Fruit fly (Drosophila melanogaster) whole organism, wandering third instar larva: ENCODE results near the gene Cht5.
A peak's percentile ranks its signal among the peaks of the same experiment; 100 is the strongest.

Experiments used
- Abd-B ChIP-seq: fragments of >200 bp; optimal IDR thresholded peaks from 2 replicates; lab custom pipeline; 2017; ENCODE audit warnings: missing biosample characterization, missing genetic modification characterization
- CG32264 ChIP-seq: fragments of 200-800 bp; sonication (Bioruptor generic); optimal IDR thresholded peaks from 2 replicates; lab custom pipeline; 2016; ENCODE audit warnings: missing biosample characterization, missing genetic modification characterization
- CG9705 ChIP-seq: fragments of 200-800 bp; sonication (Bioruptor generic); optimal IDR thresholded peaks from 2 replicates; lab custom pipeline; 2018; ENCODE audit warnings: missing biosample characterization, mild to moderate bottlenecking, missing genetic modification characterization
- CrebA ChIP-seq: fragments of 200-800 bp; sonication (Bioruptor generic); optimal IDR thresholded peaks from 2 replicates; lab custom pipeline; 2016; ENCODE audit warnings: missing biosample characterization, mild to moderate bottlenecking, missing genetic modification characterization, borderline replicate concordance
- Dfd ChIP-seq: fragments of >200 bp; optimal IDR thresholded peaks from 2 replicates; lab custom pipeline; 2017; ENCODE audit warnings: missing biosample characterization, missing genetic modification characterization
- Dif ChIP-seq: fragments of 200-275, 200-300 bp; sonication (Bioruptor generic); optimal IDR thresholded peaks from 2 replicates; lab custom pipeline; 2018; ENCODE audit warnings: missing biosample characterization, missing genetic modification characterization; ENCODE audit not compliant: partially characterized antibody
- GATAd ChIP-seq: sonication (Bioruptor generic); optimal IDR thresholded peaks from 2 replicates; lab custom pipeline; 2016; ENCODE audit warnings: missing biosample characterization, missing genetic modification characterization
- HLH106 ChIP-seq: fragments of 200-800 bp; optimal IDR thresholded peaks from 3 replicates; lab custom pipeline; 2019; ENCODE audit warnings: missing biosample characterization, mild to moderate bottlenecking, missing genetic modification characterization, moderate library complexity
- Hnf4 ChIP-seq: fragments of 200-800 bp; sonication (Bioruptor generic); optimal IDR thresholded peaks from 2 replicates; lab custom pipeline; 2016; ENCODE audit warnings: missing biosample characterization, mild to moderate bottlenecking, missing genetic modification characterization
- Hr78 ChIP-seq: fragments of >200 bp; optimal IDR thresholded peaks from 2 replicates; lab custom pipeline; 2017; ENCODE audit warnings: missing biosample characterization, missing genetic modification characterization
- Hr83 ChIP-seq: fragments of 200-300 bp; sonication (Bioruptor generic); optimal IDR thresholded peaks from 2 replicates; lab custom pipeline; 2016; ENCODE audit warnings: missing biosample characterization, mild to moderate bottlenecking, missing genetic modification characterization, moderate library complexity; ENCODE audit not compliant: poor library complexity, severe bottlenecking
- Jra ChIP-seq: sonication (Bioruptor generic); optimal IDR thresholded peaks from 2 replicates; lab custom pipeline; 2016; ENCODE audit warnings: missing biosample characterization, missing genetic modification characterization
- Mio ChIP-seq: sonication (Bioruptor generic); optimal IDR thresholded peaks from 2 replicates; lab custom pipeline; 2016; ENCODE audit warnings: missing biosample characterization, missing genetic modification characterization
- Myc ChIP-seq: fragments of >200 bp; optimal IDR thresholded peaks from 2 replicates; lab custom pipeline; 2017
- N ChIP-seq: fragments of >200 bp; optimal IDR thresholded peaks from 2 replicates; lab custom pipeline; 2018; ENCODE audit warnings: missing biosample characterization, missing external identifiers, missing genetic modification characterization
- OdsH ChIP-seq: fragments of 200-800 bp; sonication (Bioruptor generic); optimal IDR thresholded peaks from 2 replicates; lab custom pipeline; 2016; ENCODE audit warnings: missing biosample characterization, mild to moderate bottlenecking, missing genetic modification characterization
- Rel ChIP-seq, 2 experiments: fragments of 200-800 bp; sonication (Bioruptor generic) in 1 of 2; optimal IDR thresholded peaks; 2 replicates in 1 of 2; 3 replicates in 1 of 2; lab custom pipeline; 2016 to 2019; ENCODE audit warnings: mild to moderate bottlenecking in 2 of 2, missing biosample characterization in 2 of 2, missing genetic modification characterization in 2 of 2, moderate library complexity in 1 of 2
- Sp1 ChIP-seq: fragments of 200-800 bp; sonication (Bioruptor generic); optimal IDR thresholded peaks from 3 replicates; lab custom pipeline; 2019; ENCODE audit warnings: missing biosample characterization, mild to moderate bottlenecking, missing genetic modification characterization, moderate library complexity
- Vsx2 ChIP-seq: fragments of 200-300, 225-300 bp; sonication (Bioruptor generic); optimal IDR thresholded peaks from 2 replicates; lab custom pipeline; 2018; ENCODE audit warnings: missing biosample characterization, missing genetic modification characterization; ENCODE audit not compliant: partially characterized antibody
- br ChIP-seq: fragments of 200-800 bp; sonication (Bioruptor generic); optimal IDR thresholded peaks from 2 replicates; lab custom pipeline; 2016; ENCODE audit warnings: missing biosample characterization, missing genetic modification characterization
- brk ChIP-seq: fragments of 200-800 bp; sonication (Bioruptor generic); optimal IDR thresholded peaks from 2 replicates; lab custom pipeline; 2016; ENCODE audit warnings: missing biosample characterization, mild to moderate bottlenecking, missing genetic modification characterization
- dl ChIP-seq, 2 experiments: fragments of 175-275, 200-275 bp in 1 of 2; fragments of 200-275 bp in 1 of 2; sonication (Bioruptor generic); optimal IDR thresholded peaks; lab custom pipeline; 2018; ENCODE audit warnings: mild to moderate bottlenecking in 2 of 2, missing biosample characterization in 2 of 2, missing genetic modification characterization in 2 of 2, moderate library complexity in 2 of 2; ENCODE audit not compliant: partially characterized antibody in 2 of 2, insufficient read depth in 1 of 2
- dmrt93B ChIP-seq: fragments of 200-800 bp; sonication (Bioruptor generic); optimal IDR thresholded peaks from 2 replicates; lab custom pipeline; 2018; ENCODE audit warnings: missing biosample characterization, mild to moderate bottlenecking, missing genetic modification characterization
- dsf ChIP-seq: sonication (Bioruptor generic); optimal IDR thresholded peaks from 2 replicates; lab custom pipeline; 2016; ENCODE audit warnings: missing biosample characterization, missing genetic modification characterization, borderline replicate concordance
- ey ChIP-seq: fragments of 200-800 bp; sonication (Bioruptor generic); optimal IDR thresholded peaks from 2 replicates; lab custom pipeline; 2016; ENCODE audit warnings: missing biosample characterization, missing genetic modification characterization
- foxo ChIP-seq, 2 experiments: fragments of 200-800 bp; sonication (Bioruptor generic); optimal IDR thresholded peaks; 2 replicates in 1 of 2; 3 replicates in 1 of 2; lab custom pipeline; 2016 to 2017; ENCODE audit warnings: missing biosample characterization in 2 of 2, missing genetic modification characterization in 2 of 2
- fru ChIP-seq: fragments of 200-800 bp; sonication (Bioruptor generic); optimal IDR thresholded peaks from 3 replicates; lab custom pipeline; 2016; ENCODE audit warnings: missing biosample characterization, mild to moderate bottlenecking, missing genetic modification characterization
- h ChIP-seq: fragments of 200-800 bp; sonication (Bioruptor generic); optimal IDR thresholded peaks from 3 replicates; lab custom pipeline; 2016; ENCODE audit warnings: missing biosample characterization, mild to moderate bottlenecking, missing genetic modification characterization
- jim ChIP-seq: fragments of 175-275, 200-325 bp; sonication (Bioruptor generic); optimal IDR thresholded peaks from 2 replicates; lab custom pipeline; 2016; ENCODE audit warnings: missing biosample characterization, mild to moderate bottlenecking, missing genetic modification characterization
- lola ChIP-seq: fragments of >200 bp; optimal IDR thresholded peaks from 2 replicates; lab custom pipeline; 2017; ENCODE audit warnings: missing biosample characterization, missing genetic modification characterization
- pan ChIP-seq: fragments of >200 bp; optimal IDR thresholded peaks from 2 replicates; lab custom pipeline; 2017
- psq ChIP-seq: fragments of 200-800 bp; sonication (Bioruptor generic); optimal IDR thresholded peaks from 3 replicates; lab custom pipeline; 2017; ENCODE audit warnings: missing biosample characterization, mild to moderate bottlenecking, missing genetic modification characterization, moderate library complexity
- rgr ChIP-seq: fragments of 200-800 bp; sonication (Bioruptor generic); optimal IDR thresholded peaks from 3 replicates; lab custom pipeline; 2016; ENCODE audit warnings: missing biosample characterization, mild to moderate bottlenecking, missing genetic modification characterization
- sage ChIP-seq: fragments of 200-800 bp; sonication (Bioruptor generic); optimal IDR thresholded peaks from 2 replicates; lab custom pipeline; 2016; ENCODE audit warnings: missing biosample characterization, mild to moderate bottlenecking, missing genetic modification characterization
- sv ChIP-seq: fragments of 200-800 bp; sonication (Bioruptor generic); optimal IDR thresholded peaks from 3 replicates; lab custom pipeline; 2016; ENCODE audit warnings: missing biosample characterization, missing genetic modification characterization
- tai ChIP-seq: sonication (Bioruptor generic); optimal IDR thresholded peaks from 2 replicates; lab custom pipeline; 2016; ENCODE audit warnings: missing biosample characterization, missing genetic modification characterization
- usp ChIP-seq: fragments of >200 bp; optimal IDR thresholded peaks from 2 replicates; lab custom pipeline; 2017; ENCODE audit warnings: missing biosample characterization, missing genetic modification characterization
- woc ChIP-seq: sonication (Bioruptor generic); optimal IDR thresholded peaks from 2 replicates; lab custom pipeline; 2016; ENCODE audit warnings: missing biosample characterization, mild to moderate bottlenecking, missing genetic modification characterization

The Cht5 gene

DNA sequence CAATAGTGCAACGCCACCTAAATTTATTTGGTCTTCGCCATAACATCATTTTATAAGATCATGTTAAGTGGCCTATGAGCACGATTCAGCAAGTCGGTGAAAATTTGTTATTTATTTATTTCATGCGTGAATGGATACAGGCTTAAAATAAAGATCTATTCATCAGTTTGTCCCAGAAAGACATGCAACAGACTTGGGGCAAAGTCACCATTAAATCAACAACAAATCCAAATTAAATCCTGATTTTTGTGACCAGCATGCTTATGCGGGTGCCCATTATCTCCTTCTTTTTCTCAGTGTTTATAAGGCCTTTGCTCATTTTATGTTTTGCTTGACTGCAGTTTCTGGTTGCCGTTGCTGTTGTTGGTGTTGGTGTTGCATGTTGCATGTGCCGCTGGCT lies 40.6 kb downstream of the Cht5 start:
- TF ChIP-seq h (no peak), foxo (GFP tag; optimal IDR thresholded peaks at IDR 0.05; lab: Kevin White, UChicago) (peak in 1 of 2 experiments; percentile 7), Sp1 (GFP tag; lab: Kevin White, UChicago) (no peak), Dfd (GFP tag; lab: Kevin White, UChicago) (no peak)

DNA sequence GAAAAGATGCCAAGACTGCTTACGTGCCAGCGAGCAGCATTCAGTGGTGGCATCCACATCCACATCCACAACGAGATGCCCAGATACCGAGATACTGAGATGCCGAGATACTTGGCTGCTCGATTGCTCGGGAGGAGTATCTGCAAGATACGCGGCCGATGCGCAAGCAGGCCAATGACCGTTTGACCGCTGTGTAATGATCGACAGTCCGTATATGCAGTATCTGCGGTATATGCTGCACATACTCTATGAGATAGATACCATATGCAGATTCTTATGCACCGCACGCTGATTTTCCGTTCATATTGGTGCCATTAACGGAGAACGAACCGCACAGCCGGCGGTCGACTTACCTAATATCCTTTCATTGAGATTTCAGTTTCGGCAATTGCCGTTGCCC lies 41.9 kb downstream of the Cht5 start:
- TF ChIP-seq pan (lab: Kevin White, UChicago) (no peak), CG9705 (GFP tag; lab: Kevin White, UChicago) (no peak), tai (GFP tag; lab: Kevin White, UChicago) (no peak), Rel (GFP tag; optimal IDR thresholded peaks at IDR 0.05; lab: Kevin White, UChicago) (no peak), Rel (tag; optimal IDR thresholded peaks at IDR 0.05; lab: Kevin White, UChicago) (no peak)
- TF ChIP-seq, all 38 proteins: peak for 0

DNA sequence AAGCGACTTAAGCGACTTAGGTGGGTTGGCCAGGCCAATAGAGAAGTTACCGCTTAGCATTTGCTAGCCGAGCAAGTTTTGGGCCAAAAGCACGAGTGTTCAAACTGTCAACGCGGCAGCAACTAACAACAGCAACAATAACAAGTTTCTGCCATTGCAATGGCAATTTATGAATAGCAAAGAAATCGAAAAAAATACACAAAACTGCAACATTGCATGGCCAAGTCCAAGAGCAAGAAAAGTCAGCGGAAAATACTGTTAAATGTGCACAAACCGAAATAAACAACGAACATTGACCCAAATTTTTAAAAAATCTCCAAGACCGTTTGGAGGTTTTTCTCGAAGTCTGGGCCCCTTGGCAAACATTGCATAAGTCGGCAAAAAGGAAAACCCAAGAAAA lies 43.0 kb downstream of the Cht5 start:
- no peak for TF ChIP-seq psq
- no peak for TF ChIP-seq h

DNA sequence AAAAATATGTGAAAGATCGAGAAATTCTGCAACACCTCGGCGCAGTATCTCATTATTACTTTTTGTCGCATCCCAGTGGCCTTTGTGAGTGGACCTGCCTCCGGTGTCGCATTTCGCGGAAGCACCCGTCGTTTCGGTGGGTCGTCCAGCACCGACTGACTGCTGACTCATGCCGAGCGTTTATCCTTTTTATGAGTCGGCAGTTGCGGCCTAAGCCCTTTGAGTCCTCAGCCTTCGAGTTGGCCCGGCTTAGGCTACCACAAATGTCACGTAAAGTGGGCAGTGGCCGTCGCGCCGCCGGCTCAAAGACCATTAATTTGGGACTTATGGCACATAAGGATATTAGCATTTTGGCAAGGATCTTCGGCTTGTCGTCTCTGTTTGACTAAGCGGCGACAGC lies 44.4 kb downstream of the Cht5 start:
- no peak for TF ChIP-seq fru
- TF ChIP-seq HLH106 (tag; lab: Kevin White, UChicago) = no peak
- TF ChIP-seq usp (GFP tag; lab: Kevin White, UChicago) = no peak
- no peak for TF ChIP-seq Jra
- no peak for TF ChIP-seq CG32264

DNA sequence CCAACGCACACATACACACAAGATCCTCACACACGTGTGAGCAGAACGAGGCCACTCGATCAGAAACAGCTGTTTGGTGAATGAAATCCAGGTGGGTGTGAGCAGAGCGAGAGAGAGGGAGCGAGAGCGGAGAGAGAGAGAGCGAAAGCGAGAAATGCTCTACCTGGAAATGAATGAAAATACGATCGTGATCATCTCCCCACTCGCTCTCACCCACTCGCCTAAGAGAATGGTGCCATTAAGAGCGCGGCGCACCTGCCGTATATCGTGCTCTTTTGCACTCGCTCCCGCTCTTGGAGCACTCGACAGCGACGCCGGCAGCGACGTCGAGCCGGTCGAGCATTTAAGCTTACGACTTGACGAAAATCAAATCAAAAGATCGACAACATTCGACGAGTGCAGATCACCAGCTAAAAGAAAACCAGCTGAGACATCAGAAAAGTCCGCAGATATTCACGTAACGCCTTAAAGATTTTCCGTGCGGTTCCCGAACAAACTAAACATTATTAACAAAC lies 45.4 kb downstream of the Cht5 start, which contains the start of the genes tal-1A, tal-2A, tal-3A and tal-AA:
tal-1A (plus strand) TSS at position 374 of the 515 bp plus-strand sequence.
tal-2A (plus strand) TSS at position 374 of the 515 bp plus-strand sequence.
tal-3A (plus strand) TSS at position 374 of the 515 bp plus-strand sequence.
tal-AA (plus strand) TSS at position 374 of the 515 bp plus-strand sequence.
- peak; percentile 8 for TF ChIP-seq br (GFP tag; lab: Kevin White, UChicago)
- TF ChIP-seq dl (GFP tag; optimal IDR thresholded peaks at IDR 0.05; lab: Kevin White, UChicago; ENCODE audit: insufficient read depth in 1 of 2, partially characterized antibody in 2 of 2) = peak; percentile 92 to 96
- TF ChIP-seq woc (GFP tag; lab: Kevin White, UChicago) = no peak
- TF ChIP-seq Dfd (GFP tag; lab: Kevin White, UChicago) = no peak
- TF ChIP-seq OdsH = peak; percentile 48
- peak; percentile 54 for TF ChIP-seq brk (GFP tag; lab: Kevin White, UChicago)
- no peak for TF ChIP-seq N
- TF ChIP-seq foxo (GFP tag; optimal IDR thresholded peaks at IDR 0.05; lab: Kevin White, UChicago) = peak; percentile 26 to 37
- TF ChIP-seq CG32264 = no peak
- no peak for TF ChIP-seq GATAd (GFP tag; lab: Kevin White, UChicago)
- no peak for TF ChIP-seq Hr78 (GFP tag; lab: Kevin White, UChicago)
- no peak for TF ChIP-seq CG9705 (GFP tag; lab: Kevin White, UChicago)
- no peak for TF ChIP-seq sv (GFP tag; lab: Kevin White, UChicago)
- peak; percentile 92 for TF ChIP-seq Vsx2 (GFP tag; lab: Kevin White, UChicago)
- TF ChIP-seq h = peak; percentile 70
- TF ChIP-seq rgr (GFP tag; lab: Kevin White, UChicago) = peak; percentile 47
- no peak for TF ChIP-seq ey (GFP tag; lab: Kevin White, UChicago)
- TF ChIP-seq HLH106 (tag; lab: Kevin White, UChicago) = no peak
- no peak for TF ChIP-seq dmrt93B (GFP tag; lab: Kevin White, UChicago)
- TF ChIP-seq jim = no peak
- no peak for TF ChIP-seq usp (GFP tag; lab: Kevin White, UChicago)
- peak; percentile 56 for TF ChIP-seq fru
- no peak for TF ChIP-seq tai (GFP tag; lab: Kevin White, UChicago)
- peak; percentile 35 for TF ChIP-seq Hnf4 (GFP tag; lab: Kevin White, UChicago)
- TF ChIP-seq Hr83 = no peak
- peak; percentile 65 for TF ChIP-seq CrebA (GFP tag; lab: Kevin White, UChicago)
- TF ChIP-seq Sp1 (GFP tag; lab: Kevin White, UChicago) = peak; percentile 27
- no peak for TF ChIP-seq Mio (GFP tag; lab: Kevin White, UChicago)
- peak; percentile 66 for TF ChIP-seq sage
- no peak for TF ChIP-seq lola (GFP tag; lab: Kevin White, UChicago)
- TF ChIP-seq Myc (lab: Kevin White, UChicago) = no peak
- peak; percentile 99 for TF ChIP-seq Dif (GFP tag; lab: Kevin White, UChicago)
- no peak for TF ChIP-seq dsf (GFP tag; lab: Kevin White, UChicago)
- no peak for TF ChIP-seq Abd-B (GFP tag; lab: Kevin White, UChicago)
- TF ChIP-seq psq = peak; percentile 8
- TF ChIP-seq Rel (GFP tag; optimal IDR thresholded peaks at IDR 0.05; lab: Kevin White, UChicago) = peak; percentile 2
- peak; percentile 25 for TF ChIP-seq Rel (tag; optimal IDR thresholded peaks at IDR 0.05; lab: Kevin White, UChicago)
- peak; percentile 55 for TF ChIP-seq Jra
- no peak for TF ChIP-seq pan (lab: Kevin White, UChicago)
- TF ChIP-seq, all 38 proteins: peak for 17
